Worm (Caenorhabditis elegans) whole organism, L2 larva: ENCODE measurements around the gene gly-7.

Experiments used
- C34F6.9 ChIP-seq: fragments of 150-350 bp; optimal IDR thresholded peaks from 2 replicates; lab custom pipeline; 2014; ENCODE audit warnings: missing biosample characterization, missing genetic modification characterization
- ZK546.5 ChIP-seq: sonication (generic microtip); optimal IDR thresholded peaks from 2 replicates; lab custom pipeline; 2017; ENCODE audit warnings: missing biosample characterization, missing genetic modification characterization
- aly-2 ChIP-seq: fragments of 150-350 bp; optimal IDR thresholded peaks from 2 replicates; lab custom pipeline; 2014; ENCODE audit warnings: missing biosample characterization, missing genetic modification characterization
- elt-3 ChIP-seq: sonication (generic microtip); optimal IDR thresholded peaks from 2 replicates; lab custom pipeline; 2017; ENCODE audit warnings: missing biosample characterization, missing genetic modification characterization
- nhr-12 ChIP-seq: fragments of 150-350 bp; optimal IDR thresholded peaks from 2 replicates; lab custom pipeline; 2014; ENCODE audit warnings: missing biosample characterization, missing genetic modification characterization
- nhr-25 ChIP-seq: fragments of 150-350 bp; sonication (generic microtip); optimal IDR thresholded peaks from 3 replicates; lab custom pipeline; 2014; ENCODE audit warnings: missing biosample characterization, missing genetic modification characterization
- unc-39 ChIP-seq: fragments of 150-350 bp; optimal IDR thresholded peaks from 2 replicates; lab custom pipeline; 2014; ENCODE audit warnings: missing biosample characterization, missing genetic modification characterization
- zag-1 ChIP-seq: fragments of 150-350 bp; optimal IDR thresholded peaks from 2 replicates; lab custom pipeline; 2014; ENCODE audit warnings: missing biosample characterization, missing genetic modification characterization
- ztf-11 ChIP-seq: sonication (generic microtip); optimal IDR thresholded peaks from 2 replicates; lab custom pipeline; 2017; ENCODE audit warnings: missing biosample characterization, missing genetic modification characterization

DNA sequence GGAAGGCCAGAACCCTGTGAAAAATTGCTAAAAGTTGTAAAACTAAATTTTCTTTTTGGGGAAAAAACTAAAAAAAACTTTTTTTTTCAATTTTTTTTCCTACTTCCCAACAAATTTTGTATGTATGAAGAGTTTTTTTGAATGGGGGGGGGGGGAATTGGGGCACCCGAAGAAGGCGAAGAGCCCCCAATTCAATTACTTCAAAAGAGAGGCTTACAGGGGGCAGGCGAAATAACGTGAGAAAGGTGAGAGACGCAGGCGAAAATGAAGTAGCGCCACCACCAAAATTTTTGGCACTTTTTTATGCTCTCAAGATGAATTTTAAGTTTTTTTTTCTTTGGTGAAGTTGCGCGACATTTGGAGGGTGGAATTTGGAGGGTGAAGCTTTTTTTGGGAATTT is 41.8 kb upstream of the gly-7 start:
- TF ChIP-seq nhr-25 (tag; lab: Kevin White, UChicago): no peak
- no peak for TF ChIP-seq unc-39 (tag; lab: Kevin White, UChicago)
- TF ChIP-seq aly-2: no peak
- TF ChIP-seq elt-3 (tag; lab: Kevin White, UChicago): no peak
- TF ChIP-seq nhr-12: no peak
- no peak for TF ChIP-seq C34F6.9
- no peak for TF ChIP-seq ZK546.5 (tag; lab: Kevin White, UChicago)
- TF ChIP-seq zag-1 (tag; lab: Kevin White, UChicago): no peak
- no peak for TF ChIP-seq ztf-11 (tag; lab: Kevin White, UChicago)
